Worm (Caenorhabditis elegans): ENCODE results near the gene Y57G11C.1147.
"Not testable (repeated sequence)": the region's sequence is repeated elsewhere in the genome, so short reads cannot be mapped to it uniquely, and the experiment has no call there.

The Y57G11C.1147 gene

ce11 chrIV:14764719-14765173 is 32.6 kb downstream of the Y57G11C.1147 start:
- TF ChIP-seq ceh-16 (tag; optimal IDR thresholded peaks at IDR 0.05) (no peak), aly-2 (tag; optimal IDR thresholded peaks at IDR 0.05) (no peak), peb-1 (tag; optimal IDR thresholded peaks at IDR 0.05) (no peak), snpc-4 (tag; optimal IDR thresholded peaks at IDR 0.05) (peak; percentile 34), ceh-82 (tag; optimal IDR thresholded peaks at IDR 0.05) (no peak), gmeb-1 (tag; optimal IDR thresholded peaks at IDR 0.05) (no peak), sma-3 (GFP tag; optimal IDR thresholded peaks at IDR 0.05) (peak; percentile 8), elt-3 (tag; optimal IDR thresholded peaks at IDR 0.05) (no peak), nhr-23 (tag; optimal IDR thresholded peaks at IDR 0.05) (no peak), elt-1 (tag; optimal IDR thresholded peaks at IDR 0.05) (no peak)

ce11 chrIV:14763938-14764718 is 33.2 kb downstream of the Y57G11C.1147 start:
- no peak for TF ChIP-seq sma-9 (GFP tag; optimal IDR thresholded peaks at IDR 0.05)
- no peak for TF ChIP-seq sma-9 (tag; optimal IDR thresholded peaks at IDR 0.05)
- TF ChIP-seq nhr-10 (tag; optimal IDR thresholded peaks at IDR 0.05) = no peak
- no peak for TF ChIP-seq nhr-77 (tag; optimal IDR thresholded peaks at IDR 0.05)
- peak in 1 of 2 experiments; percentile 28 for TF ChIP-seq lsy-2 (tag; optimal IDR thresholded peaks at IDR 0.05)
- peak; percentile 81 for TF ChIP-seq ama-1 (optimal IDR thresholded peaks at IDR 0.05)
- TF ChIP-seq snpc-4 (tag; optimal IDR thresholded peaks at IDR 0.05) = no peak
- TF ChIP-seq ztf-4 (tag; optimal IDR thresholded peaks at IDR 0.05) = peak; percentile 39
- no peak for TF ChIP-seq gmeb-1 (tag; optimal IDR thresholded peaks at IDR 0.05)
- no peak for TF ChIP-seq ceh-82 (tag; optimal IDR thresholded peaks at IDR 0.05)
- TF ChIP-seq mdl-1 (tag; optimal IDR thresholded peaks at IDR 0.05) = no peak
- no peak for TF ChIP-seq dmd-4 (tag; optimal IDR thresholded peaks at IDR 0.05)
- no peak for TF ChIP-seq alr-1 (tag; optimal IDR thresholded peaks at IDR 0.05)
- TF ChIP-seq R02D3.7 (tag; optimal IDR thresholded peaks at IDR 0.05) = no peak
- TF ChIP-seq ztf-1 (GFP tag; conservative IDR thresholded peaks at IDR 0.05) = no peak
- no peak for TF ChIP-seq mab-5 (tag; optimal IDR thresholded peaks at IDR 0.05)
- TF ChIP-seq crh-2 (tag; optimal IDR thresholded peaks at IDR 0.05) = no peak
- no peak for TF ChIP-seq nhr-25 (tag; optimal IDR thresholded peaks at IDR 0.05)
- TF ChIP-seq ztf-11 (tag; optimal IDR thresholded peaks at IDR 0.05) = no peak
- no peak for TF ChIP-seq skn-1 (tag; optimal IDR thresholded peaks at IDR 0.05)
- no peak for TF ChIP-seq lin-39 (tag; optimal IDR thresholded peaks at IDR 0.05)
- TF ChIP-seq nhr-23 (tag; optimal IDR thresholded peaks at IDR 0.05) = no peak
- no peak for TF ChIP-seq C34F6.9 (tag; optimal IDR thresholded peaks at IDR 0.05)
- no peak for TF ChIP-seq Y55F3AM.14 (GFP tag; optimal IDR thresholded peaks at IDR 0.05)

- TF ChIP-seq lsy-2 (tag; optimal IDR thresholded peaks at IDR 0.05) (peak in 1 of 2 experiments; percentile 50), crh-2 (tag; optimal IDR thresholded peaks at IDR 0.05) (peak; percentile 54), ama-1 (optimal IDR thresholded peaks at IDR 0.05) (peak; percentile 65), nhr-21 (tag; optimal IDR thresholded peaks at IDR 0.05) (peak; percentile 57), mdl-1 (tag; optimal IDR thresholded peaks at IDR 0.05) (peak; percentile 43 to 65), nhr-6 (tag; optimal IDR thresholded peaks at IDR 0.05) (peak; percentile 21), C34F6.9 (tag; optimal IDR thresholded peaks at IDR 0.05) (peak; percentile 82), mab-5 (tag; optimal IDR thresholded peaks at IDR 0.05) (peak; percentile 20), sma-9 (GFP tag; optimal IDR thresholded peaks at IDR 0.05) (peak; percentile 34), F13H6.1 (tag; optimal IDR thresholded peaks at IDR 0.05) (peak; percentile 55), sma-3 (GFP tag; optimal IDR thresholded peaks at IDR 0.05) (peak; percentile 27), blmp-1 (tag; optimal IDR thresholded peaks at IDR 0.05; ENCODE audit: insufficient read depth) (peak; percentile 15), nhr-129 (tag; optimal IDR thresholded peaks at IDR 0.05) (peak; percentile 86), lin-13 (GFP tag; optimal IDR thresholded peaks at IDR 0.05) (peak; percentile 13), unc-55 (GFP tag; optimal IDR thresholded peaks at IDR 0.05) (peak; percentile 61), fos-1 (tag; optimal IDR thresholded peaks at IDR 0.05) (peak; percentile 53)
- TF ChIP-seq sma-9 (tag; optimal IDR thresholded peaks at IDR 0.05) = not testable (repeated sequence)
Measured at ce11 chrIV:14763348-14763747, 34.0 kb downstream of the Y57G11C.1147 start.

Data from whole organism, L2 larva.